Worm (Caenorhabditis elegans): ENCODE results near the gene F52E10.4.

ce11 chrX:16275255-16275813, 17.5 kb downstream of the F52E10.4 start, which contains the start of gene sdc-1:
- peak; percentile 47 for TF ChIP-seq lin-11 (tag; optimal IDR thresholded peaks at IDR 0.05)
- TF ChIP-seq snpc-4 (tag; optimal IDR thresholded peaks at IDR 0.05): no peak
- no peak for TF ChIP-seq nhr-237 (tag; optimal IDR thresholded peaks at IDR 0.05)
- no peak for TF ChIP-seq R02D3.7 (tag; optimal IDR thresholded peaks at IDR 0.05)
- TF ChIP-seq sem-4 (tag; optimal IDR thresholded peaks at IDR 0.05): no peak
- no peak for TF ChIP-seq ceh-16 (tag; optimal IDR thresholded peaks at IDR 0.05)

All from whole organism, L2 larva.